Fruit fly (Drosophila melanogaster): ENCODE data around the gene tkv.

- TF ChIP-seq CG8478 (optimal IDR thresholded peaks at IDR 0.05), result no peak
- TF ChIP-seq CTCF (optimal IDR thresholded peaks at IDR 0.05), result no peak
Observed at dm6 chr2L:5320063-5320462, 48.9 kb upstream of the tkv start.

Data from S2 (cell line).